Fruit fly (Drosophila melanogaster): ENCODE measurements around the gene CG3285.

DNA sequence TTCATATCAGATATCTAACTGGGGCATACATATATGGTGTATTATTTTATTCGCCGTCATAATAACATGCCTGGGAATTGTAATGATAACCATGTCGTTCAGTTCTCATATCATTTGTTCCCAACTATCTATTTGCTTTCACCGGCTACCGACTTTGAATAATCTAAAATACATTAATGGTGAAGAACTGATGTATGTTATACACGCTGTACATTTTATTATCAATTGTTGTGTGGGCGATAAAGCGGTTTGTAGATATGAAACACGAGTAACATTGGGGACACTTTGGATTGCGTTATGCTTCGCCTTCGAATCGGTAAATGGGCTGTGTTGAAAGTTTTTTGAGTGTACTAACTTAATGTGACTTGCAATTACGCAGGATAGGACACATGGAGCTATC, 31.6 kb upstream of the CG3285 start:
- TF ChIP-seq h (optimal IDR thresholded peaks at IDR 0.05): no peak
- no peak for TF ChIP-seq ttk (optimal IDR thresholded peaks at IDR 0.05)

All from Kc167 (cell line).